Fruit fly (Drosophila melanogaster) whole organism, embryonic: ENCODE measurements around the gene CG8312.
A peak's percentile ranks its signal among the peaks of the same experiment; 100 is the strongest.

Experiments
- B-H1 ChIP-seq: fragments of 200-800 bp; sonication (Bioruptor generic); IDR thresholded peaks from 3 replicates; pipeline ENCODE4 v1.3.6; 2022; ENCODE audit warnings: missing biosample characterization, missing genetic modification characterization
- Bteb2 ChIP-seq: fragments of 200-800 bp; sonication (Bioruptor generic); optimal IDR thresholded peaks from 2 replicates; lab custom pipeline; 2016; ENCODE audit warnings: missing biosample characterization, missing genetic modification characterization
- CG10654 ChIP-seq: fragments of 200-800 bp; sonication (Bioruptor generic); optimal IDR thresholded peaks from 2 replicates; lab custom pipeline; 2016; ENCODE audit warnings: missing biosample characterization, missing genetic modification characterization
- CG12104 ChIP-seq: fragments of 200-800 bp; sonication (Bioruptor generic); optimal IDR thresholded peaks from 3 replicates; lab custom pipeline; 2016; ENCODE audit warnings: missing biosample characterization, missing genetic modification characterization
- CG12236 ChIP-seq: fragments of 200-800 bp; sonication (Bioruptor generic); optimal IDR thresholded peaks from 2 replicates; lab custom pipeline; 2016; ENCODE audit warnings: missing biosample characterization, missing genetic modification characterization
- CG1233 ChIP-seq: fragments of 200-800 bp; sonication (Bioruptor generic); optimal IDR thresholded peaks from 4 replicates; lab custom pipeline; 2018; ENCODE audit warnings: missing biosample characterization, mild to moderate bottlenecking, missing genetic modification characterization
- CG12391 ChIP-seq: fragments of 200-800 bp; sonication (Bioruptor generic); optimal IDR thresholded peaks from 3 replicates; lab custom pipeline; 2018; ENCODE audit warnings: missing biosample characterization, mild to moderate bottlenecking, missing genetic modification characterization, moderate library complexity
- CG13624 ChIP-seq: fragments of 200-800 bp; sonication (Bioruptor generic); optimal IDR thresholded peaks from 2 replicates; lab custom pipeline; 2016; ENCODE audit warnings: missing biosample characterization, missing genetic modification characterization
- CG13775 ChIP-seq: fragments of 200-800 bp; sonication (Bioruptor generic); optimal IDR thresholded peaks from 3 replicates; lab custom pipeline; 2017; ENCODE audit warnings: missing biosample characterization, mild to moderate bottlenecking, missing genetic modification characterization
- CG17361 ChIP-seq: fragments of 200-800 bp; sonication (Bioruptor generic); IDR thresholded peaks from 3 replicates; pipeline ENCODE4 v1.3.6; 2022; ENCODE audit warnings: missing biosample characterization, missing genetic modification characterization
- CG17385 ChIP-seq: fragments of 200-800 bp; sonication (Bioruptor generic); optimal IDR thresholded peaks from 3 replicates; lab custom pipeline; 2018; ENCODE audit warnings: missing biosample characterization, mild to moderate bottlenecking, missing genetic modification characterization
- CG18764 ChIP-seq: fragments of 200-800 bp; sonication (Bioruptor generic); optimal IDR thresholded peaks from 3 replicates; lab custom pipeline; 2016; ENCODE audit warnings: missing biosample characterization, missing genetic modification characterization
- CG2199 ChIP-seq: fragments of 200-800 bp; sonication (Bioruptor generic); IDR thresholded peaks from 3 replicates; pipeline ENCODE4 v1.3.6; 2022; ENCODE audit warnings: missing biosample characterization, missing genetic modification characterization
- CG2678 ChIP-seq: fragments of 200-800 bp; sonication (Bioruptor generic); optimal IDR thresholded peaks from 3 replicates; lab custom pipeline; 2019; ENCODE audit warnings: missing biosample characterization, mild to moderate bottlenecking, missing genetic modification characterization, moderate library complexity
- CG31441 ChIP-seq: fragments of 200-800 bp; sonication (Bioruptor generic); IDR thresholded peaks from 2 replicates; pipeline ENCODE4 v1.3.6; 2022; ENCODE audit warnings: missing biosample characterization, missing genetic modification characterization
- CG3995 ChIP-seq: fragments of 200-800 bp; sonication (Bioruptor generic); optimal IDR thresholded peaks from 3 replicates; lab custom pipeline; 2016; ENCODE audit warnings: missing biosample characterization, missing genetic modification characterization
- CG4707 ChIP-seq: fragments of 200-800 bp; sonication (Bioruptor generic); optimal IDR thresholded peaks from 2 replicates; lab custom pipeline; 2018; ENCODE audit warnings: missing biosample characterization, mild to moderate bottlenecking, missing genetic modification characterization, moderate library complexity
- CG4820 ChIP-seq: fragments of 200-800 bp; sonication (Bioruptor generic); optimal IDR thresholded peaks from 3 replicates; lab custom pipeline; 2016; ENCODE audit warnings: missing biosample characterization, missing genetic modification characterization
- CG6689 ChIP-seq: fragments of 200-800 bp; sonication (Bioruptor generic); IDR thresholded peaks from 2 replicates; pipeline ENCODE4 v1.3.6; 2022; ENCODE audit warnings: missing biosample characterization, missing genetic modification characterization
- CG7271 ChIP-seq: fragments of 200-800 bp; sonication (Bioruptor generic); optimal IDR thresholded peaks from 2 replicates; lab custom pipeline; 2018; ENCODE audit warnings: missing biosample characterization, mild to moderate bottlenecking, missing genetic modification characterization, moderate library complexity
- CG7839 ChIP-seq: fragments of 200-800 bp; sonication (Bioruptor generic); optimal IDR thresholded peaks from 3 replicates; lab custom pipeline; 2018; ENCODE audit warnings: missing biosample characterization, mild to moderate bottlenecking, missing genetic modification characterization, moderate library complexity
- CG8290 ChIP-seq, 3 experiments: fragments of 200-800 bp; sonication (Bioruptor generic); optimal IDR thresholded peaks; 2 replicates each; lab custom pipeline; 2016 to 2019; ENCODE audit warnings: missing biosample characterization in 3 of 3, missing genetic modification characterization in 3 of 3, mild to moderate bottlenecking in 2 of 3, moderate library complexity in 1 of 3
- CG9797 ChIP-seq: fragments of 200-800 bp; sonication (Bioruptor generic); optimal IDR thresholded peaks from 3 replicates; lab custom pipeline; 2018; ENCODE audit warnings: missing biosample characterization, mild to moderate bottlenecking, missing genetic modification characterization
- H15 ChIP-seq: fragments of 200-800 bp; sonication (Bioruptor generic); IDR thresholded peaks from 3 replicates; pipeline ENCODE4 v1.3.6; 2022; ENCODE audit warnings: missing biosample characterization, missing genetic modification characterization
- HLH54F ChIP-seq: fragments of 200-800 bp; sonication (Bioruptor generic); optimal IDR thresholded peaks from 3 replicates; lab custom pipeline; 2016; ENCODE audit warnings: missing biosample characterization, missing genetic modification characterization
- Hand ChIP-seq: fragments of 200-800 bp; sonication (Bioruptor generic); optimal IDR thresholded peaks from 2 replicates; lab custom pipeline; 2017; ENCODE audit warnings: mild to moderate bottlenecking, missing biosample characterization, missing genetic modification reagents, missing genetic modification characterization
- Hey ChIP-seq: fragments of 200-800 bp; sonication (Bioruptor generic); optimal IDR thresholded peaks from 3 replicates; lab custom pipeline; 2018; ENCODE audit warnings: missing biosample characterization, mild to moderate bottlenecking, missing genetic modification characterization
- HmgZ ChIP-seq: fragments of 200-800 bp; sonication (Bioruptor generic); optimal IDR thresholded peaks from 2 replicates; lab custom pipeline; 2018; ENCODE audit warnings: missing biosample characterization, mild to moderate bottlenecking, missing genetic modification characterization
- Hmr ChIP-seq: fragments of 200-800 bp; sonication (Bioruptor generic); optimal IDR thresholded peaks from 3 replicates; lab custom pipeline; 2017; ENCODE audit warnings: mild to moderate bottlenecking, missing biosample characterization, missing genetic modification reagents, missing genetic modification characterization
- NC2α ChIP-seq: fragments of 200-800 bp; sonication (Bioruptor generic); optimal IDR thresholded peaks from 2 replicates; lab custom pipeline; 2016; ENCODE audit warnings: missing biosample characterization, missing genetic modification characterization
- Sry-β ChIP-seq: fragments of 200-800 bp; sonication (Bioruptor generic); optimal IDR thresholded peaks from 2 replicates; lab custom pipeline; 2018; ENCODE audit warnings: missing biosample characterization, mild to moderate bottlenecking, missing genetic modification characterization, moderate library complexity
- Taf1 ChIP-seq: fragments of 200-800 bp; sonication (Bioruptor generic); IDR thresholded peaks from 2 replicates; pipeline ENCODE4 v1.3.6; 2022; ENCODE audit warnings: missing biosample characterization, missing genetic modification characterization
- ato ChIP-seq: fragments of 200-800 bp; sonication (Bioruptor generic); IDR thresholded peaks from 2 replicates; pipeline ENCODE4 v1.3.6; 2022; ENCODE audit warnings: missing biosample characterization, missing genetic modification characterization; ENCODE audit not compliant: partially characterized antibody
- bab2 ChIP-seq: fragments of 200-800 bp; sonication (Bioruptor generic); optimal IDR thresholded peaks from 2 replicates; lab custom pipeline; 2016; ENCODE audit warnings: missing biosample characterization, missing genetic modification characterization
- crp ChIP-seq, 2 experiments: fragments of 200-800 bp; sonication (Bioruptor generic); optimal IDR thresholded peaks; 2 replicates in 1 of 2; 3 replicates in 1 of 2; lab custom pipeline; 2017; ENCODE audit warnings: missing biosample characterization in 2 of 2, missing genetic modification characterization in 2 of 2, mild to moderate bottlenecking in 1 of 2, moderate library complexity in 1 of 2
- danr ChIP-seq: fragments of 200-800 bp; sonication (Bioruptor generic); IDR thresholded peaks from 2 replicates; pipeline ENCODE4 v1.3.6; 2022; ENCODE audit warnings: missing biosample characterization, missing genetic modification characterization
- disco-r ChIP-seq: fragments of 200-800 bp; sonication (Bioruptor generic); optimal IDR thresholded peaks from 2 replicates; lab custom pipeline; 2016; ENCODE audit warnings: missing biosample characterization, missing genetic modification characterization
- emc ChIP-seq: fragments of 200-800 bp; sonication (Bioruptor generic); optimal IDR thresholded peaks from 2 replicates; lab custom pipeline; 2016; ENCODE audit warnings: missing biosample characterization, missing genetic modification characterization
- fd3F ChIP-seq: fragments of 200-800 bp; sonication (Bioruptor generic); optimal IDR thresholded peaks from 2 replicates; lab custom pipeline; 2018; ENCODE audit warnings: missing biosample characterization, mild to moderate bottlenecking, missing genetic modification characterization, moderate library complexity
- lmd ChIP-seq: fragments of 200-800 bp; sonication (Bioruptor generic); IDR thresholded peaks from 2 replicates; pipeline ENCODE4 v1.3.6; 2022; ENCODE audit warnings: missing biosample characterization, missing genetic modification characterization
- luna ChIP-seq: fragments of 200-800 bp; sonication (Bioruptor generic); optimal IDR thresholded peaks from 2 replicates; lab custom pipeline; 2016; ENCODE audit warnings: missing biosample characterization, missing genetic modification characterization
- maf-S ChIP-seq: fragments of 200-800 bp; sonication (Bioruptor generic); optimal IDR thresholded peaks from 2 replicates; lab custom pipeline; 2016; ENCODE audit warnings: missing biosample characterization, missing genetic modification characterization
- nom ChIP-seq: fragments of 200-800 bp; sonication (Bioruptor generic); optimal IDR thresholded peaks from 2 replicates; lab custom pipeline; 2017; ENCODE audit warnings: missing biosample characterization, missing genetic modification characterization, mild to moderate bottlenecking, moderate library complexity, missing genetic modification reagents
- ranshi ChIP-seq: fragments of 200-800 bp; sonication (Bioruptor generic); IDR thresholded peaks from 2 replicates; pipeline ENCODE4 v1.3.6; 2022; ENCODE audit warnings: missing biosample characterization, missing genetic modification characterization
- salm ChIP-seq: fragments of 200-800 bp; sonication (Bioruptor generic); optimal IDR thresholded peaks from 2 replicates; lab custom pipeline; 2018; ENCODE audit warnings: missing biosample characterization, mild to moderate bottlenecking, missing genetic modification characterization
- sens ChIP-seq: fragments of 200-800 bp; sonication (Bioruptor generic); peaks from one replicate; lab custom pipeline; 2016; ENCODE audit warnings: missing biosample characterization, missing genetic modification characterization
- sima ChIP-seq: fragments of 200-800 bp; sonication (Bioruptor generic); optimal IDR thresholded peaks from 2 replicates; lab custom pipeline; 2016; ENCODE audit warnings: missing biosample characterization, missing genetic modification characterization
- tup ChIP-seq: fragments of 200-800 bp; sonication (Bioruptor generic); optimal IDR thresholded peaks from 2 replicates; lab custom pipeline; 2016; ENCODE audit warnings: missing biosample characterization, mild to moderate bottlenecking, missing genetic modification characterization, moderate library complexity
- zfh1 ChIP-seq: fragments of 200-800 bp; sonication (Bioruptor generic); IDR thresholded peaks from 3 replicates; pipeline ENCODE4 v1.3.6; 2022; ENCODE audit warnings: missing biosample characterization, missing genetic modification characterization

The CG8312 gene

dm6 chr3R:9586663-9587248 is 4.4 kb upstream of the CG8312 start, which contains the start of gene P58IPK (continued):
- TF ChIP-seq sens (GFP tag; lab: Kevin White, UChicago) (peak; percentile 91), sima (GFP tag; lab: Kevin White, UChicago) (no peak), nom (GFP tag; lab: Kevin White, UChicago) (peak; percentile 2), CG12236 (GFP tag; lab: Kevin White, UChicago) (no peak), CG31441 (GFP tag; lab: Robert Waterston, UW) (peak; percentile 94), Sry-β (peak; percentile 98), HmgZ (peak; percentile 91), emc (no peak), disco-r (peak; percentile 10), ato (GFP tag; lab: Robert Waterston, UW) (peak; percentile 88), CG3995 (peak; percentile 100), CG12104 (GFP tag; lab: Kevin White, UChicago) (no peak), danr (no peak), maf-S (GFP tag; lab: Kevin White, UChicago) (peak; percentile 67), CG17361 (peak; percentile 75), CG6689 (GFP tag; lab: Robert Waterston, UW) (peak; percentile 61), fd3F (GFP tag; lab: Kevin White, UChicago) (no peak), CG1233 (GFP tag; lab: Kevin White, UChicago) (peak; percentile 16), CG4707 (GFP tag; lab: Kevin White, UChicago) (no peak), CG10654 (GFP tag; lab: Kevin White, UChicago) (peak; percentile 23), CG4820 (GFP tag; lab: Kevin White, UChicago) (peak; percentile 43), Bteb2 (GFP tag; lab: Kevin White, UChicago) (peak; percentile 70), CG18764 (GFP tag; lab: Kevin White, UChicago) (peak; percentile 55), CG7839 (tag; lab: Kevin White, UChicago) (peak; percentile 50), Taf1 (GFP tag; lab: Robert Waterston, UW) (peak; percentile 13; the same call in 1 of the 2 replicates), salm (tag; lab: Kevin White, UChicago) (no peak), CG12391 (tag; lab: Kevin White, UChicago) (peak; percentile 72), CG9797 (GFP tag; lab: Kevin White, UChicago) (peak; percentile 49), Hey (tag; lab: Kevin White, UChicago) (no peak), luna (GFP tag; lab: Kevin White, UChicago) (no peak), Hand (GFP tag; lab: Kevin White, UChicago) (no peak), HLH54F (GFP tag; lab: Kevin White, UChicago) (peak; percentile 81), crp (GFP tag; optimal IDR thresholded peaks at IDR 0.05; lab: Kevin White, UChicago) (peak in 1 of 2 experiments; percentile 52), B-H1 (no peak), CG7271 (tag; lab: Kevin White, UChicago) (no peak), CG13624 (GFP tag; lab: Kevin White, UChicago) (peak; percentile 85), CG13775 (GFP tag; lab: Kevin White, UChicago) (peak; percentile 36), ranshi (peak; percentile 59), CG2199 (GFP tag; lab: Robert Waterston, UW) (0 out of 3 replicates have a peak, but pooled peaks have one; percentile 45), CG2678 (tag; lab: Kevin White, UChicago) (no peak), lmd (GFP tag; lab: Robert Waterston, UW) (peak; percentile 66; the same call in 1 of the 2 replicates), Hmr (GFP tag; lab: Kevin White, UChicago) (peak; percentile 60), bab2 (GFP tag; lab: Kevin White, UChicago) (peak; percentile 70), NC2α (GFP tag; lab: Kevin White, UChicago) (peak; percentile 28), CG17385 (GFP tag; lab: Kevin White, UChicago) (peak; percentile 4), tup (GFP tag; lab: Kevin White, UChicago) (no peak), H15 (GFP tag; lab: Robert Waterston, UW) (peak; percentile 45; the same call in 1 of the 3 replicates), CG8290 (GFP tag; optimal IDR thresholded peaks at IDR 0.05; lab: Kevin White, UChicago) (peak; percentile 40), CG8290 (tag; optimal IDR thresholded peaks at IDR 0.05; lab: Kevin White, UChicago) (peak in 1 of 2 experiments; percentile 87), zfh1 (GFP tag; lab: Robert Waterston, UW) (peak; percentile 75; the same call in 2 of the 3 replicates)
